Fruit fly (Drosophila melanogaster) whole organism, adult: ENCODE results near the gene Rpn5.

ENCODE experiments used
- CG11617 ChIP-seq: fragments of 200-800 bp; sonication (Bioruptor generic); optimal IDR thresholded peaks from 2 replicates; lab custom pipeline; 2017; ENCODE audit warnings: mild to moderate bottlenecking, missing biosample characterization, missing genetic modification reagents, missing genetic modification characterization
- CG12768 ChIP-seq: fragments of 200-800 bp; sonication (Bioruptor generic); optimal IDR thresholded peaks from 2 replicates; lab custom pipeline; 2017; ENCODE audit warnings: missing biosample characterization, missing genetic modification characterization, mild to moderate bottlenecking, moderate library complexity, missing genetic modification reagents
- CG14711 ChIP-seq: fragments of 200-800 bp; sonication (Bioruptor generic); optimal IDR thresholded peaks from 2 replicates; lab custom pipeline; 2018; ENCODE audit warnings: missing biosample characterization, mild to moderate bottlenecking, missing genetic modification characterization, moderate library complexity
- CG1620 ChIP-seq: fragments of 200-800 bp; sonication (Bioruptor generic); optimal IDR thresholded peaks from 2 replicates; lab custom pipeline; 2016; ENCODE audit warnings: missing biosample characterization, missing genetic modification characterization
- CG33017 ChIP-seq: fragments of 200-800 bp; sonication (Bioruptor generic); optimal IDR thresholded peaks from 2 replicates; lab custom pipeline; 2018; ENCODE audit warnings: missing biosample characterization, mild to moderate bottlenecking, missing genetic modification characterization, moderate library complexity
- CG5204 ChIP-seq: fragments of 200-800 bp; sonication (Bioruptor generic); optimal IDR thresholded peaks from 2 replicates; lab custom pipeline; 2016; ENCODE audit warnings: missing biosample characterization, missing genetic modification characterization
- CG7045 ChIP-seq: fragments of 200-800 bp; sonication (Bioruptor generic); optimal IDR thresholded peaks from 2 replicates; lab custom pipeline; 2017; ENCODE audit warnings: missing biosample characterization, mild to moderate bottlenecking, missing genetic modification characterization
- CG7101 ChIP-seq: fragments of 200-800 bp; sonication (Bioruptor generic); optimal IDR thresholded peaks from 2 replicates; lab custom pipeline; 2018; ENCODE audit warnings: missing biosample characterization, mild to moderate bottlenecking, missing genetic modification characterization, moderate library complexity
- Clk ChIP-seq: fragments of 200-800 bp; sonication (Bioruptor generic); optimal IDR thresholded peaks from 2 replicates; lab custom pipeline; 2017; ENCODE audit warnings: missing biosample characterization, missing genetic modification characterization
- Crg-1 ChIP-seq: fragments of 200-800 bp; sonication (Bioruptor generic); optimal IDR thresholded peaks from 2 replicates; lab custom pipeline; 2016; ENCODE audit warnings: missing biosample characterization, missing genetic modification characterization
- Hr96 ChIP-seq: fragments of 200-800 bp; sonication (Bioruptor generic); optimal IDR thresholded peaks from 2 replicates; lab custom pipeline; 2016; ENCODE audit warnings: missing biosample characterization, missing genetic modification characterization
- Mnt ChIP-seq: fragments of 200-800 bp; sonication (Bioruptor generic); optimal IDR thresholded peaks from 2 replicates; lab custom pipeline; 2016; ENCODE audit warnings: missing biosample characterization, mild to moderate bottlenecking, missing genetic modification characterization
- bab1 ChIP-seq: fragments of 200-800 bp; sonication (Bioruptor generic); optimal IDR thresholded peaks from 3 replicates; lab custom pipeline; 2019; ENCODE audit warnings: missing biosample characterization, mild to moderate bottlenecking, missing genetic modification characterization, moderate library complexity
- cic ChIP-seq: fragments of 200-800 bp; sonication (Bioruptor generic); optimal IDR thresholded peaks from 2 replicates; lab custom pipeline; 2017; ENCODE audit warnings: missing biosample characterization, mild to moderate bottlenecking, missing genetic modification characterization, moderate library complexity
- cnc ChIP-seq, 2 experiments: fragments of >200 bp; optimal IDR thresholded peaks; 2 replicates each; lab custom pipeline; 2017
- kay ChIP-seq: fragments of 200-800 bp; sonication (Bioruptor generic); peaks from one replicate; lab custom pipeline; 2016; ENCODE audit warnings: missing biosample characterization, missing genetic modification characterization, borderline replicate concordance
- ovo ChIP-seq: fragments of 200-800 bp; sonication (Bioruptor generic); optimal IDR thresholded peaks from 2 replicates; lab custom pipeline; 2016; ENCODE audit warnings: missing biosample characterization, missing genetic modification characterization
- pad ChIP-seq: fragments of 200-800 bp; sonication (Bioruptor generic); optimal IDR thresholded peaks from 3 replicates; lab custom pipeline; 2017; ENCODE audit warnings: missing biosample characterization, missing genetic modification characterization, mild to moderate bottlenecking, moderate library complexity, missing genetic modification reagents
- tj ChIP-seq: fragments of 200-800 bp; sonication (Bioruptor generic); optimal IDR thresholded peaks from 3 replicates; lab custom pipeline; 2017; ENCODE audit warnings: missing biosample characterization, mild to moderate bottlenecking, missing genetic modification characterization, moderate library complexity
- toe ChIP-seq: fragments of 200-800 bp; sonication (Bioruptor generic); optimal IDR thresholded peaks from 2 replicates; lab custom pipeline; 2016; ENCODE audit warnings: missing biosample characterization, missing genetic modification characterization

Rpn5 gene

dm6 chr3R:5758624-5759209 lies 30.6 kb upstream of the Rpn5 start, which contains the start of gene Sec8:
TSS of gene Sec8 (minus strand) at chr3R:5758997.
- TF ChIP-seq cnc (optimal IDR thresholded peaks at IDR 0.05; lab: Kevin White, UChicago) (no peak), CG1620 (GFP tag; lab: Kevin White, UChicago) (peak; percentile 30), Mnt (peak; percentile 31), pad (GFP tag; lab: Kevin White, UChicago) (peak; percentile 2), CG33017 (peak; percentile 7), toe (GFP tag; lab: Kevin White, UChicago) (no peak), tj (GFP tag; lab: Kevin White, UChicago) (no peak), CG7101 (tag; lab: Kevin White, UChicago) (peak; percentile 45), cic (GFP tag; lab: Kevin White, UChicago) (no peak), ovo (no peak), CG14711 (tag; lab: Kevin White, UChicago) (peak; percentile 25), Crg-1 (peak; percentile 25), CG11617 (GFP tag; lab: Kevin White, UChicago) (peak; percentile 8), Hr96 (GFP tag; lab: Kevin White, UChicago) (peak; percentile 24), CG5204 (GFP tag; lab: Kevin White, UChicago) (no peak), CG12768 (GFP tag; lab: Kevin White, UChicago) (no peak), kay (no peak), Clk (GFP tag; lab: Kevin White, UChicago) (no peak), bab1 (GFP tag; lab: Kevin White, UChicago) (peak; percentile 63), CG7045 (GFP tag; lab: Kevin White, UChicago) (no peak)

DNA sequence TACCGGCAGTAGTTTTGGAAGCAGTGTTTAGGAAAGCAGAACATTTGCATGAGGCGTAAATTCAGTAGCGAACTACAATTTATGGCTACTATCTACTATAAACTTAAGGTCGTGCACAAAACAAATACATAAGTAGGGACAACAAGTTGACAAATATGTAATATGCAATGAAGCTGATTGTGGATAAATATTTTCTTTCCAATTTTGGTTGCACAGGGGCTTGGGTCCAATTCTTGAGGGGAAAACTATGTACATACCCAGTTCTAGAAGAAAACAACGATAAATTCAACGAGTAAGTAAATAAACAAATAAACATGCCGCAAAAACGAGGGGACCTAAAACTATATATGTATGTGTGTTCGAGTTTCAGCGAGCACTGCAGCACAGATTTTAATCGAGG lies 28.3 kb upstream of the Rpn5 start:
- TF ChIP-seq Hr96 (GFP tag; lab: Kevin White, UChicago) (no peak), CG12768 (GFP tag; lab: Kevin White, UChicago) (peak; percentile 22), CG7101 (tag; lab: Kevin White, UChicago) (peak; percentile 64)

DNA sequence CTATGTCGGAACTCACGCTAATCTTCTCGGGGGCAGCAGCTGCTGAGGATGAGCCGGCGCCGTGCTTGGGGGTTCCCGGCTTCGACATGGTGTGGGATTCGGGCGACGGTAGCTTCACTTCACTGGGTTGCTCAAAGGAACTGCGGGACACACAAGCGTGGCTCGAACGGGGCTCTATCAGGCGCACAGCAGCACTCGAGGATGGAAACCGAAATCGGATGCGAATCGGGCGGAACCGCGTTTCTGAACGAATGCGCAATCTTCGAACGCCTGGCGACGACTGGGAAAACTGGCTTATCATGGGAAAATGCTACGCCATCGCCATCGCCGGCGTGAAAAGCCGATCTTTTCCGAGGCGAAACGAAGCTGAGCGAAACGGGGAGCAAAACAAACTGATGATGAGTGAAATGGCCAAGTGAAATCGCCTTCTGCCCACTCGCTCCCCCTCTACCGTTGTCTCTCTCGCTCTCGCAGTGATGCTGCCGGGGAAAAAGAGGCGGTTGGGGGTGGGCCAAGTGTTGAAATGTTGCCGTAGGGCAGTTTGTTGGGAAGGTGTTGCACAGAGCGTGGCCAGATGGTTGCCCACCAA lies 17.6 kb upstream of the Rpn5 start:
- no peak for TF ChIP-seq CG11617 (GFP tag; lab: Kevin White, UChicago)

DNA sequence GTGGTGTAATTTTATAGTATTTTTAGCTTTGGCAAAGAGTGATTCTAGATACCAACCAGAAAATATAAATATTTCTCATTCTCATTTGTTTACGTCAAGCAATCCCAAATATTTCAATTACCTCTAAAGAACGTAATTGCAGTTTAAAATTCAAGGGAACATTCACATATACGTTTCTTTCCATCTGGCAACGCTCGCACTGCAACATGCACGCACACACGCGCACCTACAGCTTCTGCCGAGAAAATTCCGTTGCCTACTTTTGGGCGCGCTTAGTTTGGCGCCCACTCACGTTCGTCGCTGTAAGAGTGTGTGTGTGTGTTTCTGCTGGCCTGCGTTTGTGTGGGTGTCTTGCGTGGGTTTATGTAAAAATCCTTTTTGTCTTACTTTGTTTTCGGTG lies 16.9 kb upstream of the Rpn5 start:
- TF ChIP-seq toe (GFP tag; lab: Kevin White, UChicago), result no peak
- TF ChIP-seq CG5204 (GFP tag; lab: Kevin White, UChicago), result peak; percentile 28
- TF ChIP-seq kay, result no peak
- no peak for TF ChIP-seq CG14711 (tag; lab: Kevin White, UChicago)
- peak; percentile 25 for TF ChIP-seq CG12768 (GFP tag; lab: Kevin White, UChicago)
- no peak for TF ChIP-seq pad (GFP tag; lab: Kevin White, UChicago)
- no peak for TF ChIP-seq bab1 (GFP tag; lab: Kevin White, UChicago)

DNA sequence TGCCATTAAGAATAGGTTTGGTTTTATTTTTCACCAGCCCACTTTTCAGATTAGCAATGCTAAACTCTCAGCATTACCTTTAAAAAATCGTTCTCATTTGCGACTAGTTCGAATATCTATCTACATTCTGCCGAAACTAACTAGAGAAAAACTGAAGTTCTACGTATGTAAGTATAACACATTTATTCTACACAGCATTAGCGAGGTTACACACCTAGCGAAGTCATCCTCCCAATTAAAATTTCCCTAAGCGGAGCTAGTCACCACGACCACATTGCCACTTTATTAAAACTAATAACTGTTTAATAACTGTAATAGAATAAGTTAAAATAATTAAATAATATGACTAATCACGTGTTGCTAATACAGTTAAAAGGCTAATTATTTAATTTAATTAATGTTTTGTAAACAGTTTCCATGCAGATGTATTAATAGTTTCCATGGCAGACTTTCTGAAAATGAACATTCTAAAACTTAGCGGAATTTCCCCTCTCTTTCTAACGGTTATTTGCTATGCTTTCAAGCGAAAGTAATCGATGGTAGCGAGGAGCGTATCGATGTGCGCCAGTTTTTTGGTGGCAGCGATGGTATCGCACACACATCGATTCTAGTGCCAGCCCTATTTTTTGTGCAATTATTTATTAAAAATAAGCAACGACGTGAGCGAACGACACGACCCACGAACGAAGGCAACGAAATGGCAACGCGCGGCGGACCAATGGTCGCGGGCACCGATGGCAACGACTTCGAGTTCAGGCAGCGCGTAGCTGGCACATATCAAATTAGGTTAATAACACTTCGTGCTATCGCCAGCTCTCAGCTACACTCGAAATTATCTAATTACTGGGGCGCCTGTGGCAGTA lies 10.3 kb upstream of the Rpn5 start, which contains the start of gene jagn:
TSS of gene jagn (plus strand) at position 585 of the 863 bp plus-strand sequence.
- no peak for TF ChIP-seq Clk (GFP tag; lab: Kevin White, UChicago)
- TF ChIP-seq CG11617 (GFP tag; lab: Kevin White, UChicago), result peak; percentile 45
- peak; percentile 55 for TF ChIP-seq CG1620 (GFP tag; lab: Kevin White, UChicago)
- TF ChIP-seq CG33017, result no peak
- peak; percentile 83 for TF ChIP-seq toe (GFP tag; lab: Kevin White, UChicago)
- peak; percentile 54 for TF ChIP-seq Mnt
- TF ChIP-seq kay, result no peak
- no peak for TF ChIP-seq CG12768 (GFP tag; lab: Kevin White, UChicago)
- no peak for TF ChIP-seq cnc (optimal IDR thresholded peaks at IDR 0.05; lab: Kevin White, UChicago)
- TF ChIP-seq ovo, result peak; percentile 96
- no peak for TF ChIP-seq CG14711 (tag; lab: Kevin White, UChicago)
- TF ChIP-seq CG7045 (GFP tag; lab: Kevin White, UChicago), result peak; percentile 49
- TF ChIP-seq Hr96 (GFP tag; lab: Kevin White, UChicago), result peak; percentile 72
- TF ChIP-seq CG7101 (tag; lab: Kevin White, UChicago), result peak; percentile 44
- peak; percentile 99 for TF ChIP-seq pad (GFP tag; lab: Kevin White, UChicago)
- TF ChIP-seq tj (GFP tag; lab: Kevin White, UChicago), result peak; percentile 28
- TF ChIP-seq bab1 (GFP tag; lab: Kevin White, UChicago), result peak; percentile 59
- peak; percentile 29 for TF ChIP-seq Crg-1
- TF ChIP-seq CG5204 (GFP tag; lab: Kevin White, UChicago), result no peak
- TF ChIP-seq cic (GFP tag; lab: Kevin White, UChicago), result no peak

dm6 chr3R:5780976-5781375 lies 8.3 kb upstream of the Rpn5 start, which contains the start of gene CG2082:
TSS of gene CG2082 (minus strand) at chr3R:5781076.
- no peak for TF ChIP-seq Clk (GFP tag; lab: Kevin White, UChicago)
- TF ChIP-seq Crg-1, result no peak
- TF ChIP-seq pad (GFP tag; lab: Kevin White, UChicago), result no peak
- no peak for TF ChIP-seq cnc (optimal IDR thresholded peaks at IDR 0.05; lab: Kevin White, UChicago)
- no peak for TF ChIP-seq CG33017
- no peak for TF ChIP-seq CG1620 (GFP tag; lab: Kevin White, UChicago)
- no peak for TF ChIP-seq ovo
- TF ChIP-seq CG7101 (tag; lab: Kevin White, UChicago), result no peak
- no peak for TF ChIP-seq Mnt
- TF ChIP-seq Hr96 (GFP tag; lab: Kevin White, UChicago), result no peak
- TF ChIP-seq CG14711 (tag; lab: Kevin White, UChicago), result no peak
- TF ChIP-seq toe (GFP tag; lab: Kevin White, UChicago), result no peak
- TF ChIP-seq CG12768 (GFP tag; lab: Kevin White, UChicago), result no peak
- no peak for TF ChIP-seq tj (GFP tag; lab: Kevin White, UChicago)
- TF ChIP-seq cic (GFP tag; lab: Kevin White, UChicago), result no peak
- no peak for TF ChIP-seq CG7045 (GFP tag; lab: Kevin White, UChicago)
